Fruit fly (Drosophila melanogaster) whole organism: ENCODE measurements around the gene sit.

Experiments
- pan ChIP-seq: fragments of >200 bp; optimal IDR thresholded peaks from 2 replicates; lab custom pipeline; 2017
- psq ChIP-seq: fragments of >200 bp; optimal IDR thresholded peaks from 2 replicates; lab custom pipeline; 2017

DNA sequence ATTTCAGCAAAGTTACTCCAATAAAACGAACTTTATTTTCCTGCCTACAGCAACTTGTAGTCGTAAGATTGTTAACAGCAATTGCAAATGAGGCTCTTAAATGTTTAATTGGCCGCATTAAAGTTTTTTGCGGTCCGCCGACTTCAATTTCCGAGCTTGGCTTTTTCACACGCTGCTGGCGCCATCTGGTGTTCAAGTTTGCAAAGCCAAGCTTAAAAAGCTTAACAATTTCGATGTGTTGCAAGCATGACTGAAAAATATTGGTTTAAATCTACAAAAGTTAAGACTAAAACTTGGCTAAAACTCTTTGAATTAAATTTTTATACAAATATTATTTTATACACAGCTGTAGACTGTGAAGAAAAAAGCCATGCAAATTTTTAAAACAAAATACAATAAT lies 2.3 kb upstream of the sit start:
- TF ChIP-seq psq (lab: Kevin White, UChicago) (no peak), pan (lab: Kevin White, UChicago) (no peak)
